Fruit fly (Drosophila melanogaster) whole organism, embryonic: ENCODE data around the gene CG13484.

Experiments
- Atf6 ChIP-seq: fragments of 200-800 bp; sonication (Bioruptor generic); IDR thresholded peaks from 2 replicates; pipeline ENCODE4 v1.3.6; 2022; ENCODE audit warnings: missing biosample characterization, missing genetic modification characterization
- CG10462 ChIP-seq: fragments of 200-800 bp; sonication (Bioruptor generic); optimal IDR thresholded peaks from 2 replicates; lab custom pipeline; 2016; ENCODE audit warnings: missing biosample characterization, missing genetic modification characterization
- CG1529 ChIP-seq: fragments of 200-800 bp; sonication (Bioruptor generic); optimal IDR thresholded peaks from 3 replicates; lab custom pipeline; 2018; ENCODE audit warnings: missing biosample characterization, missing genetic modification characterization
- CG15479 ChIP-seq: fragments of 200-800 bp; sonication (Bioruptor generic); optimal IDR thresholded peaks from 3 replicates; lab custom pipeline; 2019; ENCODE audit warnings: missing biosample characterization, mild to moderate bottlenecking, missing genetic modification characterization, moderate library complexity
- CG15696 ChIP-seq: fragments of 200-800 bp; sonication (Bioruptor generic); optimal IDR thresholded peaks from 2 replicates; lab custom pipeline; 2019; ENCODE audit warnings: missing biosample characterization, mild to moderate bottlenecking, missing genetic modification characterization, moderate library complexity
- CG16863 ChIP-seq: fragments of 200-800 bp; sonication (Bioruptor generic); optimal IDR thresholded peaks from 3 replicates; lab custom pipeline; 2016; ENCODE audit warnings: missing biosample characterization, missing genetic modification characterization
- CG2116 ChIP-seq: fragments of 200-800 bp; sonication (Bioruptor generic); optimal IDR thresholded peaks from 3 replicates; lab custom pipeline; 2018; ENCODE audit warnings: missing biosample characterization, mild to moderate bottlenecking, missing genetic modification characterization
- CG3281 ChIP-seq: fragments of 200-800 bp; sonication (Bioruptor generic); optimal IDR thresholded peaks from 3 replicates; lab custom pipeline; 2017; ENCODE audit warnings: missing biosample characterization, mild to moderate bottlenecking, missing genetic modification characterization
- CG6765 ChIP-seq: fragments of 200-800 bp; sonication (Bioruptor generic); optimal IDR thresholded peaks from 3 replicates; lab custom pipeline; 2017; ENCODE audit warnings: missing biosample characterization, mild to moderate bottlenecking, missing genetic modification characterization
- CG7839 ChIP-seq: fragments of 200-800 bp; sonication (Bioruptor generic); optimal IDR thresholded peaks from 3 replicates; lab custom pipeline; 2018; ENCODE audit warnings: missing biosample characterization, mild to moderate bottlenecking, missing genetic modification characterization, moderate library complexity
- CG8089 ChIP-seq: fragments of 200-800 bp; sonication (Bioruptor generic); optimal IDR thresholded peaks from 3 replicates; lab custom pipeline; 2016; ENCODE audit warnings: missing biosample characterization, missing genetic modification characterization
- CG8478 ChIP-seq: fragments of >200 bp; optimal IDR thresholded peaks from 2 replicates; lab custom pipeline; 2018
- CG9609 ChIP-seq: fragments of 200-800 bp; sonication (Bioruptor generic); optimal IDR thresholded peaks from 3 replicates; lab custom pipeline; 2016; ENCODE audit warnings: missing biosample characterization, missing genetic modification characterization
- CHES-1-like ChIP-seq: fragments of 200-800 bp; sonication (Bioruptor generic); optimal IDR thresholded peaks from 2 replicates; lab custom pipeline; 2016; ENCODE audit warnings: missing biosample characterization, missing genetic modification characterization
- CrebB ChIP-seq: fragments of 200-800 bp; sonication (Bioruptor generic); optimal IDR thresholded peaks from 3 replicates; lab custom pipeline; 2018; ENCODE audit warnings: missing biosample characterization, mild to moderate bottlenecking, missing genetic modification characterization
- Doc3 ChIP-seq: fragments of 200-800 bp; sonication (Bioruptor generic); IDR thresholded peaks from 3 replicates; pipeline ENCODE4 v1.3.6; 2022; ENCODE audit warnings: missing biosample characterization, missing genetic modification characterization; ENCODE audit not compliant: partially characterized antibody
- E2f2 ChIP-seq: fragments of 200-800 bp; sonication (Bioruptor generic); IDR thresholded peaks from 2 replicates; pipeline ENCODE4 v1.3.6; 2022; ENCODE audit warnings: missing biosample characterization, missing genetic modification characterization
- Ets97D ChIP-seq: fragments of 200-800 bp; sonication (Bioruptor generic); optimal IDR thresholded peaks from 3 replicates; lab custom pipeline; 2016; ENCODE audit warnings: missing biosample characterization, missing genetic modification characterization
- HHEX ChIP-seq: fragments of 200-800 bp; sonication (Bioruptor generic); optimal IDR thresholded peaks from 3 replicates; lab custom pipeline; 2017; ENCODE audit warnings: missing biosample characterization, mild to moderate bottlenecking, missing genetic modification characterization, missing genetic modification reagents
- Hmx ChIP-seq: fragments of 200-800 bp; sonication (Bioruptor generic); optimal IDR thresholded peaks from 2 replicates; lab custom pipeline; 2016; ENCODE audit warnings: missing biosample characterization, missing genetic modification characterization
- Hr78 ChIP-seq, 2 experiments: fragments of 200-800 bp in 1 of 2; fragments of >200 bp in 1 of 2; sonication (Bioruptor generic) in 1 of 2; optimal IDR thresholded peaks; 2 replicates each; lab custom pipeline; 2017 to 2019; ENCODE audit warnings: missing biosample characterization in 2 of 2, missing genetic modification characterization in 2 of 2, mild to moderate bottlenecking in 1 of 2, moderate library complexity in 1 of 2
- Jarid2 ChIP-seq: fragments of 200-800 bp; sonication (Bioruptor generic); optimal IDR thresholded peaks from 3 replicates; lab custom pipeline; 2017; ENCODE audit warnings: mild to moderate bottlenecking, missing biosample characterization, missing genetic modification reagents, missing genetic modification characterization
- Lim3 ChIP-seq: fragments of 200-800 bp; sonication (Bioruptor generic); IDR thresholded peaks from 2 replicates; pipeline ENCODE4 v1.3.6; 2022; ENCODE audit warnings: missing biosample characterization, missing genetic modification characterization
- MESR4 ChIP-seq: fragments of 200-800 bp; sonication (Bioruptor generic); optimal IDR thresholded peaks from 2 replicates; lab custom pipeline; 2018; ENCODE audit warnings: missing biosample characterization, mild to moderate bottlenecking, missing genetic modification characterization, moderate library complexity
- Nf-YA ChIP-seq: fragments of 200-800 bp; sonication (Bioruptor generic); IDR thresholded peaks from 2 replicates; pipeline ENCODE4 v1.3.6; 2022; ENCODE audit warnings: missing biosample characterization, missing genetic modification characterization
- Optix ChIP-seq: fragments of 200-800 bp; sonication (Bioruptor generic); IDR thresholded peaks from 3 replicates; pipeline ENCODE4 v1.3.6; 2022; ENCODE audit warnings: missing biosample characterization, missing genetic modification characterization
- Sry-β ChIP-seq: fragments of 200-800 bp; sonication (Bioruptor generic); optimal IDR thresholded peaks from 2 replicates; lab custom pipeline; 2018; ENCODE audit warnings: missing biosample characterization, mild to moderate bottlenecking, missing genetic modification characterization, moderate library complexity
- TFAM ChIP-seq: fragments of 200-800 bp; sonication (Bioruptor generic); optimal IDR thresholded peaks from 2 replicates; lab custom pipeline; 2017; ENCODE audit warnings: missing biosample characterization, missing genetic modification characterization, inconsistent platforms
- az2 ChIP-seq: fragments of 200-800 bp; sonication (Bioruptor generic); optimal IDR thresholded peaks from 3 replicates; lab custom pipeline; 2016; ENCODE audit warnings: missing biosample characterization, missing genetic modification characterization
- cas ChIP-seq: fragments of 200-800 bp; sonication (Bioruptor generic); IDR thresholded peaks from 2 replicates; pipeline ENCODE4 v1.3.6; 2022; ENCODE audit warnings: missing biosample characterization, missing genetic modification characterization
- chif ChIP-seq, 2 experiments: fragments of 200-800 bp; sonication (Bioruptor generic); optimal IDR thresholded peaks; 3 replicates each; lab custom pipeline; 2016; ENCODE audit warnings: missing biosample characterization in 2 of 2, missing genetic modification characterization in 2 of 2
- chinmo ChIP-seq: fragments of 200-800 bp; sonication (Bioruptor generic); IDR thresholded peaks from 4 replicates; pipeline ENCODE4 v1.3.6; 2022; ENCODE audit warnings: missing biosample characterization, missing genetic modification characterization; ENCODE audit not compliant: partially characterized antibody
- ci ChIP-seq: fragments of 200-800 bp; sonication (Bioruptor generic); IDR thresholded peaks from 3 replicates; pipeline ENCODE4 v1.3.6; 2022; ENCODE audit warnings: missing biosample characterization, missing genetic modification characterization
- dimm ChIP-seq: fragments of 200-800 bp; sonication (Bioruptor generic); IDR thresholded peaks from 2 replicates; pipeline ENCODE4 v1.3.6; 2022; ENCODE audit warnings: missing biosample characterization, missing genetic modification characterization
- dysf ChIP-seq: fragments of 200-800 bp; sonication (Bioruptor generic); IDR thresholded peaks from 3 replicates; pipeline ENCODE4 v1.3.6; 2022; ENCODE audit warnings: missing biosample characterization, missing genetic modification characterization
- fd3F ChIP-seq: fragments of 200-800 bp; sonication (Bioruptor generic); optimal IDR thresholded peaks from 2 replicates; lab custom pipeline; 2018; ENCODE audit warnings: missing biosample characterization, mild to moderate bottlenecking, missing genetic modification characterization, moderate library complexity
- gsb ChIP-seq: fragments of 200-800 bp; sonication (Bioruptor generic); IDR thresholded peaks from 2 replicates; pipeline ENCODE4 v1.3.6; 2022; ENCODE audit warnings: missing biosample characterization, missing genetic modification characterization
- jing ChIP-seq: fragments of 200-800 bp; sonication (Bioruptor generic); optimal IDR thresholded peaks from 2 replicates; lab custom pipeline; 2018; ENCODE audit warnings: missing biosample characterization, mild to moderate bottlenecking, missing genetic modification characterization
- lola ChIP-seq, 3 experiments: fragments of >200 bp in 2 of 3; fragments of 200-800 bp in 1 of 3; sonication (Bioruptor generic) in 1 of 3; optimal IDR thresholded peaks; 2 replicates each; lab custom pipeline; 2017 to 2019; ENCODE audit warnings: missing biosample characterization in 3 of 3, missing genetic modification characterization in 3 of 3, mild to moderate bottlenecking in 1 of 3, moderate library complexity in 1 of 3
- pb ChIP-seq: fragments of 200-800 bp; sonication (Bioruptor generic); optimal IDR thresholded peaks from 3 replicates; lab custom pipeline; 2016; ENCODE audit warnings: missing biosample characterization, missing genetic modification characterization
- pita ChIP-seq: fragments of 200-800 bp; sonication (Bioruptor generic); optimal IDR thresholded peaks from 2 replicates; lab custom pipeline; 2017; ENCODE audit warnings: missing biosample characterization, mild to moderate bottlenecking, missing genetic modification characterization
- sd ChIP-seq: fragments of 200-800 bp; sonication (Bioruptor generic); optimal IDR thresholded peaks from 3 replicates; lab custom pipeline; 2018; ENCODE audit warnings: missing biosample characterization, mild to moderate bottlenecking, missing genetic modification characterization, moderate library complexity
- sna ChIP-seq: fragments of 200-800 bp; sonication (Bioruptor generic); IDR thresholded peaks from 2 replicates; pipeline ENCODE4 v1.3.6; 2022; ENCODE audit warnings: missing biosample characterization, missing genetic modification characterization; ENCODE audit not compliant: partially characterized antibody
- sob ChIP-seq: fragments of 200-800 bp; sonication (Bioruptor generic); IDR thresholded peaks from 2 replicates; pipeline ENCODE4 v1.3.6; 2022; ENCODE audit warnings: missing biosample characterization, missing genetic modification characterization
- stwl ChIP-seq: fragments of 200-800 bp; sonication (Bioruptor generic); optimal IDR thresholded peaks from 3 replicates; lab custom pipeline; 2018; ENCODE audit warnings: missing biosample characterization, mild to moderate bottlenecking, missing genetic modification characterization, moderate library complexity
- tna ChIP-seq: fragments of 200-800 bp; sonication (Bioruptor generic); IDR thresholded peaks from 2 replicates; pipeline ENCODE4 v1.3.6; 2022; ENCODE audit warnings: missing biosample characterization, missing genetic modification characterization; ENCODE audit not compliant: partially characterized antibody
- tx ChIP-seq: fragments of 200-800 bp; sonication (Bioruptor generic); optimal IDR thresholded peaks from 2 replicates; lab custom pipeline; 2016; ENCODE audit warnings: missing biosample characterization, missing genetic modification characterization
- vfl ChIP-seq: fragments of 200-800 bp; sonication (Bioruptor generic); optimal IDR thresholded peaks from 2 replicates; lab custom pipeline; 2016; ENCODE audit warnings: missing biosample characterization, missing genetic modification characterization
- wor ChIP-seq: fragments of 200-800 bp; sonication (Bioruptor generic); IDR thresholded peaks from 2 replicates; pipeline ENCODE4 v1.3.6; 2022; ENCODE audit warnings: missing biosample characterization, missing genetic modification characterization
- zf30C ChIP-seq: fragments of 200-800 bp; sonication (Bioruptor generic); optimal IDR thresholded peaks from 3 replicates; lab custom pipeline; 2018; ENCODE audit warnings: missing biosample characterization, mild to moderate bottlenecking, missing genetic modification characterization

The CG13484 gene

DNA sequence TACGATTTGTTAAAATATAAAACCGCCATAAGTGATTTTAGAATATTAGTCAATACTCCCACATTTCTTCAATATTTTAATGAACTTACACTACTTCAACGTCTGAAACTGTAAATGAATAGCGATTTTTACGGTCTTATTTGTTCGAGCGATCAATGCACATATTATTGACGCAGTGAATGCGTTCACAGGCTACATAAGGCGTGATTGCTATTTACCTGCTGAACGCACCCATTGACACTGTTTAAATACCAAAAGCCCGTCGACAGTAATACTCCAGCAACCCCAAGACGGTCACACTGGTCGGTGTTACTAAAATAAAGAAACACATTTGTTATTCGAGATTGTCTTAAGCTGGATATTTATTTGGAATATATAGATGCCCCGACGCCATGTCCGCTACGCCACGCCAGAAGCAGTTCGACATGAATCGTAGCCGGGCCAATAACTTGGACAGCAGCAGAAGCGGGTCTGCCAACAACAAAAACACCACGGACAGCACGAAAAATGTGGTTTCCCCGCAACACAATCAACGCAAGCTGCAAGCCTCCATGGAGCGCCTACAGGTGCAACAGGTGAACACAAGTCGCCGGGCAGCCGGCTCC lies 1.8 kb downstream of the CG13484 start, which contains the start of gene CG6833 (continued):
- no peak for TF ChIP-seq CG10462 (GFP tag; lab: Kevin White, UChicago)
- TF ChIP-seq fd3F (GFP tag; lab: Kevin White, UChicago): peak; percentile 8
- TF ChIP-seq CrebB (tag; lab: Kevin White, UChicago): peak; percentile 26
- TF ChIP-seq CG3281 (GFP tag; lab: Kevin White, UChicago): peak; percentile 62
- TF ChIP-seq Hr78 (GFP tag; optimal IDR thresholded peaks at IDR 0.05; lab: Kevin White, UChicago): no peak
- TF ChIP-seq CG15479: no peak
- TF ChIP-seq CG1529 (GFP tag; lab: Kevin White, UChicago): no peak
- peak; percentile 67 for TF ChIP-seq CG7839 (tag; lab: Kevin White, UChicago)
- peak; percentile 79 for TF ChIP-seq MESR4 (GFP tag; lab: Kevin White, UChicago)
- TF ChIP-seq lola (GFP tag; optimal IDR thresholded peaks at IDR 0.05; lab: Kevin White, UChicago): peak in 1 of 3 experiments; percentile 15
- no peak for TF ChIP-seq sd
- TF ChIP-seq wor (GFP tag; lab: Robert Waterston, UW): no peak
- TF ChIP-seq jing (GFP tag; lab: Kevin White, UChicago): no peak
- peak; percentile 81 for TF ChIP-seq dysf
- peak; percentile 86 for TF ChIP-seq ci
- TF ChIP-seq gsb (GFP tag; lab: Robert Waterston, UW): peak; percentile 69
- TF ChIP-seq CG15696 (tag; lab: Kevin White, UChicago): peak; percentile 66
- TF ChIP-seq stwl: peak; percentile 40
- TF ChIP-seq CHES-1-like (GFP tag; lab: Kevin White, UChicago): peak; percentile 77
- TF ChIP-seq chif (GFP tag; optimal IDR thresholded peaks at IDR 0.05; lab: Kevin White, UChicago): peak; percentile 60 to 72
- TF ChIP-seq dimm (GFP tag; lab: Robert Waterston, UW): no peak
- TF ChIP-seq TFAM (GFP tag; lab: Kevin White, UChicago): no peak
- no peak for TF ChIP-seq Jarid2 (GFP tag; lab: Kevin White, UChicago)
- peak; percentile 78 for TF ChIP-seq CG9609
- no peak for TF ChIP-seq CG6765
- TF ChIP-seq Hmx (GFP tag; lab: Kevin White, UChicago): no peak
- peak; percentile 42 for TF ChIP-seq tx (GFP tag; lab: Kevin White, UChicago)
- TF ChIP-seq Doc3 (GFP tag; lab: Robert Waterston, UW): no peak
- TF ChIP-seq chinmo: no peak
- peak; percentile 30 for TF ChIP-seq CG2116
- TF ChIP-seq zf30C: no peak
- TF ChIP-seq Optix (GFP tag; lab: Robert Waterston, UW): peak; percentile 76
- no peak for TF ChIP-seq Lim3 (GFP tag; lab: Robert Waterston, UW)
- no peak for TF ChIP-seq CG8478 (lab: Kevin White, UChicago)
- peak; percentile 59 for TF ChIP-seq CG16863 (GFP tag; lab: Kevin White, UChicago)
- peak; percentile 64 for TF ChIP-seq Atf6 (GFP tag; lab: Robert Waterston, UW)
- no peak for TF ChIP-seq sna (GFP tag; lab: Robert Waterston, UW)
- TF ChIP-seq tna: no peak
- TF ChIP-seq Ets97D (GFP tag; lab: Kevin White, UChicago): peak; percentile 64
- TF ChIP-seq vfl (GFP tag; lab: Kevin White, UChicago): peak; percentile 41
- TF ChIP-seq cas: peak; percentile 41; the same call in 1 of the 2 replicates
- TF ChIP-seq Nf-YA: no peak; the same call in 1 of the 2 replicates
- peak; percentile 46 for TF ChIP-seq Sry-β (GFP tag; lab: Kevin White, UChicago)
- no peak for TF ChIP-seq CG8089 (GFP tag; lab: Kevin White, UChicago)
- peak; percentile 86 for TF ChIP-seq sob (GFP tag; lab: Robert Waterston, UW)
- TF ChIP-seq E2f2 (GFP tag; lab: Robert Waterston, UW): peak; percentile 26; the same call in 1 of the 2 replicates
- no peak for TF ChIP-seq pita (GFP tag; lab: Kevin White, UChicago)
- peak; percentile 77 for TF ChIP-seq pb (GFP tag; lab: Kevin White, UChicago)
- TF ChIP-seq HHEX (GFP tag; lab: Kevin White, UChicago): peak; percentile 50
- peak; percentile 68 for TF ChIP-seq az2 (GFP tag; lab: Kevin White, UChicago)
